Fruit fly (Drosophila melanogaster) whole organism, pupa: ENCODE results near the gene CG31343.
A peak's percentile ranks its signal among the peaks of the same experiment; 100 is the strongest.

Experiments used
- CG10348 ChIP-seq: fragments of 200-800 bp; sonication (Bioruptor generic); IDR thresholded peaks from 2 replicates; pipeline ENCODE4 v1.3.6; 2022; ENCODE audit warnings: missing biosample characterization, missing genetic modification characterization
- CG12605 ChIP-seq: fragments of 200-800 bp; sonication (Bioruptor generic); IDR thresholded peaks from 2 replicates; pipeline ENCODE4 v1.3.6; 2022; ENCODE audit warnings: missing biosample characterization, missing genetic modification characterization
- CG13204 ChIP-seq: fragments of 200-800 bp; sonication (Bioruptor generic); optimal IDR thresholded peaks from 2 replicates; lab custom pipeline; 2018; ENCODE audit warnings: missing biosample characterization, mild to moderate bottlenecking, missing genetic modification characterization, moderate library complexity
- CG14655 ChIP-seq: fragments of 200-800 bp; sonication (Bioruptor generic); optimal IDR thresholded peaks from 3 replicates; lab custom pipeline; 2017; ENCODE audit warnings: mild to moderate bottlenecking, missing biosample characterization, missing genetic modification reagents, missing genetic modification characterization
- CG15710 ChIP-seq: fragments of 200-800 bp; sonication (Bioruptor generic); optimal IDR thresholded peaks from 2 replicates; lab custom pipeline; 2018; ENCODE audit warnings: missing biosample characterization, mild to moderate bottlenecking, missing genetic modification characterization, moderate library complexity
- CG17806 ChIP-seq: fragments of 200-800 bp; sonication (Bioruptor generic); optimal IDR thresholded peaks from 2 replicates; lab custom pipeline; 2018; ENCODE audit warnings: missing biosample characterization, mild to moderate bottlenecking, missing genetic modification characterization, moderate library complexity
- CG32121 ChIP-seq: fragments of 200-800 bp; sonication (Bioruptor generic); IDR thresholded peaks from 2 replicates; pipeline ENCODE4 v1.3.6; 2022; ENCODE audit warnings: missing biosample characterization, missing genetic modification characterization
- CG34367 ChIP-seq: fragments of 200-800 bp; sonication (Bioruptor generic); optimal IDR thresholded peaks from 2 replicates; lab custom pipeline; 2018; ENCODE audit warnings: missing biosample characterization, mild to moderate bottlenecking, missing genetic modification characterization
- CG4496 ChIP-seq: fragments of 200-800 bp; sonication (Bioruptor generic); IDR thresholded peaks from 3 replicates; pipeline ENCODE4 v1.3.6; 2022; ENCODE audit warnings: missing biosample characterization, missing genetic modification characterization
- CG8159 ChIP-seq: fragments of 200-800 bp; sonication (Bioruptor generic); optimal IDR thresholded peaks from 3 replicates; lab custom pipeline; 2018; ENCODE audit warnings: missing biosample characterization, mild to moderate bottlenecking, missing genetic modification characterization, moderate library complexity
- CG8301 ChIP-seq: fragments of 200-800 bp; sonication (Bioruptor generic); optimal IDR thresholded peaks from 2 replicates; lab custom pipeline; 2018; ENCODE audit warnings: missing biosample characterization, mild to moderate bottlenecking, missing genetic modification characterization
- CG9948 ChIP-seq: fragments of 200-800 bp; sonication (Bioruptor generic); optimal IDR thresholded peaks from 2 replicates; lab custom pipeline; 2018; ENCODE audit warnings: missing biosample characterization, mild to moderate bottlenecking, missing genetic modification characterization, moderate library complexity
- D1 ChIP-seq: fragments of 200-800 bp; sonication (Bioruptor generic); optimal IDR thresholded peaks from 2 replicates; lab custom pipeline; 2018; ENCODE audit warnings: missing biosample characterization, mild to moderate bottlenecking, missing genetic modification characterization, moderate library complexity
- EcR ChIP-seq: fragments of 200-800 bp; sonication (Bioruptor generic); optimal IDR thresholded peaks from 3 replicates; lab custom pipeline; 2019; ENCODE audit warnings: missing biosample characterization, missing genetic modification characterization, mild to moderate bottlenecking, moderate library complexity, missing genetic modification reagents
- Ets98B ChIP-seq: fragments of 200-800 bp; sonication (Bioruptor generic); IDR thresholded peaks from 2 replicates; pipeline ENCODE4 v1.3.6; 2022; ENCODE audit warnings: missing biosample characterization, missing genetic modification characterization
- Pif1A ChIP-seq: fragments of 200-800 bp; sonication (Bioruptor generic); optimal IDR thresholded peaks from 3 replicates; lab custom pipeline; 2016; ENCODE audit warnings: missing biosample characterization, missing genetic modification characterization
- Pif1B ChIP-seq: fragments of 200-800 bp; sonication (Bioruptor generic); optimal IDR thresholded peaks from 3 replicates; lab custom pipeline; 2016; ENCODE audit warnings: missing biosample characterization, missing genetic modification characterization
- Snoo ChIP-seq: fragments of 200-800 bp; sonication (Bioruptor generic); optimal IDR thresholded peaks from 3 replicates; lab custom pipeline; 2017; ENCODE audit warnings: missing biosample characterization, mild to moderate bottlenecking, missing genetic modification characterization, inconsistent platforms
- fd96Ca ChIP-seq: fragments of 200-800 bp; sonication (Bioruptor generic); IDR thresholded peaks from 3 replicates; pipeline ENCODE4 v1.3.6; 2022; ENCODE audit warnings: missing biosample characterization, missing genetic modification characterization
- gl ChIP-seq: fragments of 200-800 bp; sonication (Bioruptor generic); optimal IDR thresholded peaks from 2 replicates; lab custom pipeline; 2018; ENCODE audit warnings: missing biosample characterization, mild to moderate bottlenecking, missing genetic modification characterization
- rn ChIP-seq: fragments of 200-800 bp; sonication (Bioruptor generic); IDR thresholded peaks from 2 replicates; pipeline ENCODE4 v1.3.6; 2022; ENCODE audit warnings: missing biosample characterization, missing genetic modification characterization

Gene CG31343

dm6 chr3R:21744988-21745387, at the start of gene CG31343:
CG31343 (plus strand) TSS chr3R:21745266.
- TF ChIP-seq Pif1A (GFP tag; lab: Kevin White, UChicago) = no peak
- TF ChIP-seq CG8301 = no peak
- no peak for TF ChIP-seq CG15710

- TF ChIP-seq CG32121 (peak; percentile 71), Pif1B (GFP tag; lab: Kevin White, UChicago) (peak; percentile 80), gl (tag; lab: Kevin White, UChicago) (peak; percentile 59), Pif1A (GFP tag; lab: Kevin White, UChicago) (peak; percentile 76), fd96Ca (GFP tag; lab: Robert Waterston, UW) (no peak), CG13204 (GFP tag; lab: Kevin White, UChicago) (peak; percentile 86), CG4496 (GFP tag; lab: Robert Waterston, UW) (peak; percentile 77), CG14655 (GFP tag; lab: Kevin White, UChicago) (peak; percentile 86), CG15710 (peak; percentile 93), D1 (peak; percentile 88), Ets98B (GFP tag; lab: Robert Waterston, UW) (peak; percentile 58), Snoo (tag; lab: Kevin White, UChicago) (peak; percentile 65), CG12605 (GFP tag; lab: Robert Waterston, UW) (peak; percentile 33), CG17806 (tag; lab: Kevin White, UChicago) (peak; percentile 88), CG8159 (tag; lab: Kevin White, UChicago) (peak; percentile 93), CG34367 (tag; lab: Kevin White, UChicago) (peak; percentile 83), CG9948 (tag; lab: Kevin White, UChicago) (peak; percentile 89), EcR (GFP tag; lab: Kevin White, UChicago) (peak; percentile 45), rn (GFP tag; lab: Robert Waterston, UW) (peak; percentile 44), CG10348 (GFP tag; lab: Robert Waterston, UW) (no peak), CG8301 (peak; percentile 80)
- TF ChIP-seq, all 21 proteins: peak for 19
Observed at dm6 chr3R:21698895-21699300, 46.2 kb upstream of the CG31343 start.

- TF ChIP-seq Pif1A (GFP tag; lab: Kevin White, UChicago) (no peak), CG4496 (GFP tag; lab: Robert Waterston, UW) (no peak), CG12605 (GFP tag; lab: Robert Waterston, UW) (no peak), CG8301 (no peak), fd96Ca (GFP tag; lab: Robert Waterston, UW) (no peak), rn (GFP tag; lab: Robert Waterston, UW) (no peak), CG34367 (tag; lab: Kevin White, UChicago) (no peak), EcR (GFP tag; lab: Kevin White, UChicago) (no peak), CG9948 (tag; lab: Kevin White, UChicago) (no peak), Pif1B (GFP tag; lab: Kevin White, UChicago) (no peak), CG32121 (no peak), CG17806 (tag; lab: Kevin White, UChicago) (no peak), Snoo (tag; lab: Kevin White, UChicago) (no peak), Ets98B (GFP tag; lab: Robert Waterston, UW) (no peak)
Observed at dm6 chr3R:21700458-21700857, 44.6 kb upstream of the CG31343 start.

- no peak for TF ChIP-seq fd96Ca (GFP tag; lab: Robert Waterston, UW)
Observed at dm6 chr3R:21701529-21701928, 43.5 kb upstream of the CG31343 start.

dm6 chr3R:21703346-21703745, 41.7 kb upstream of the CG31343 start:
- peak; percentile 45; the same call in 1 of the 2 replicates for TF ChIP-seq rn (GFP tag; lab: Robert Waterston, UW)
- TF ChIP-seq CG32121 = peak; percentile 77
- TF ChIP-seq CG10348 (GFP tag; lab: Robert Waterston, UW) = 0 out of 2 replicates have a peak, but pooled peaks have one; percentile 11
- no peak for TF ChIP-seq CG9948 (tag; lab: Kevin White, UChicago)
- TF ChIP-seq Snoo (tag; lab: Kevin White, UChicago) = peak; percentile 14
- TF ChIP-seq CG12605 (GFP tag; lab: Robert Waterston, UW) = no peak
- TF ChIP-seq CG13204 (GFP tag; lab: Kevin White, UChicago) = no peak
- no peak for TF ChIP-seq CG15710
- no peak for TF ChIP-seq gl (tag; lab: Kevin White, UChicago)
- no peak for TF ChIP-seq D1
- TF ChIP-seq CG8159 (tag; lab: Kevin White, UChicago) = no peak
- TF ChIP-seq CG8301 = peak; percentile 65
- no peak for TF ChIP-seq CG34367 (tag; lab: Kevin White, UChicago)
- peak; percentile 76 for TF ChIP-seq Ets98B (GFP tag; lab: Robert Waterston, UW)
- peak; percentile 69; the same call in 2 of the 3 replicates for TF ChIP-seq CG4496 (GFP tag; lab: Robert Waterston, UW)
- TF ChIP-seq CG14655 (GFP tag; lab: Kevin White, UChicago) = peak; percentile 59
- peak; percentile 46 for TF ChIP-seq Pif1A (GFP tag; lab: Kevin White, UChicago)
- no peak for TF ChIP-seq EcR (GFP tag; lab: Kevin White, UChicago)
- no peak for TF ChIP-seq fd96Ca (GFP tag; lab: Robert Waterston, UW)
- peak; percentile 22 for TF ChIP-seq Pif1B (GFP tag; lab: Kevin White, UChicago)
- TF ChIP-seq CG17806 (tag; lab: Kevin White, UChicago) = no peak

- peak; percentile 60; the same call in 1 of the 2 replicates for TF ChIP-seq CG12605 (GFP tag; lab: Robert Waterston, UW)
- no peak for TF ChIP-seq CG9948 (tag; lab: Kevin White, UChicago)
- no peak for TF ChIP-seq fd96Ca (GFP tag; lab: Robert Waterston, UW)
- 0 out of 2 replicates have a peak, but pooled peaks have one; percentile 17 for TF ChIP-seq CG32121
- TF ChIP-seq Snoo (tag; lab: Kevin White, UChicago) = peak; percentile 67
- TF ChIP-seq CG4496 (GFP tag; lab: Robert Waterston, UW) = peak; percentile 65; the same call in 1 of the 3 replicates
- peak; percentile 49 for TF ChIP-seq Pif1B (GFP tag; lab: Kevin White, UChicago)
- TF ChIP-seq CG14655 (GFP tag; lab: Kevin White, UChicago) = peak; percentile 14
- TF ChIP-seq CG8301 = no peak
- peak; percentile 58 for TF ChIP-seq Ets98B (GFP tag; lab: Robert Waterston, UW)
- peak; percentile 64 for TF ChIP-seq Pif1A (GFP tag; lab: Kevin White, UChicago)
Observed at dm6 chr3R:21704439-21704838, 40.6 kb upstream of the CG31343 start.
